Fruit fly (Drosophila melanogaster) whole organism, embryonic: Measurements from ENCODE around the gene vsg.

Experiments
- Antp ChIP-seq: fragments of 200-800 bp; sonication (Bioruptor generic); optimal IDR thresholded peaks from 3 replicates; lab custom pipeline; 2016; ENCODE audit warnings: missing biosample characterization, missing genetic modification characterization
- Atf-2 ChIP-seq: fragments of 200-800 bp; sonication (Bioruptor generic); optimal IDR thresholded peaks from 2 replicates; lab custom pipeline; 2016; ENCODE audit warnings: missing biosample characterization, missing genetic modification characterization
- Bgb ChIP-seq: fragments of 200-800 bp; sonication (Bioruptor generic); IDR thresholded peaks from 2 replicates; pipeline ENCODE4 v1.3.6; 2022; ENCODE audit warnings: missing biosample characterization, missing genetic modification characterization; ENCODE audit not compliant: partially characterized antibody
- C15 ChIP-seq: fragments of 200-800 bp; sonication (Bioruptor generic); IDR thresholded peaks from 3 replicates; pipeline ENCODE4 v1.3.6; 2022; ENCODE audit warnings: missing biosample characterization, missing genetic modification characterization
- CG11456 ChIP-seq: fragments of 200-800 bp; sonication (Bioruptor generic); IDR thresholded peaks from 3 replicates; pipeline ENCODE4 v1.3.6; 2022; ENCODE audit warnings: missing biosample characterization, missing genetic modification characterization
- CG11696 ChIP-seq: fragments of 200-800 bp; sonication (Bioruptor generic); IDR thresholded peaks from 2 replicates; pipeline ENCODE4 v1.3.6; 2022; ENCODE audit warnings: missing biosample characterization, missing genetic modification characterization
- CG11723 ChIP-seq: fragments of 200-800 bp; sonication (Bioruptor generic); optimal IDR thresholded peaks from 2 replicates; lab custom pipeline; 2017; ENCODE audit warnings: missing biosample characterization, mild to moderate bottlenecking, missing genetic modification characterization
- CG12299 ChIP-seq: fragments of 200-800 bp; sonication (Bioruptor generic); optimal IDR thresholded peaks from 2 replicates; lab custom pipeline; 2018; ENCODE audit warnings: missing biosample characterization, mild to moderate bottlenecking, missing genetic modification characterization
- CG13296 ChIP-seq: fragments of 200-800 bp; sonication (Bioruptor generic); optimal IDR thresholded peaks from 3 replicates; lab custom pipeline; 2018; ENCODE audit warnings: missing biosample characterization, mild to moderate bottlenecking, missing genetic modification characterization
- CG13775 ChIP-seq: fragments of 200-800 bp; sonication (Bioruptor generic); optimal IDR thresholded peaks from 3 replicates; lab custom pipeline; 2017; ENCODE audit warnings: missing biosample characterization, mild to moderate bottlenecking, missing genetic modification characterization
- CG14860 ChIP-seq: fragments of 200-800 bp; sonication (Bioruptor generic); IDR thresholded peaks from 3 replicates; pipeline ENCODE4 v1.3.6; 2022; ENCODE audit warnings: missing biosample characterization, missing genetic modification characterization; ENCODE audit not compliant: partially characterized antibody
- CG17328 ChIP-seq: fragments of 200-800 bp; sonication (Bioruptor generic); IDR thresholded peaks from 2 replicates; pipeline ENCODE4 v1.3.6; 2022; ENCODE audit warnings: missing biosample characterization, missing genetic modification characterization
- CG18011 ChIP-seq: fragments of 200-800 bp; sonication (Bioruptor generic); optimal IDR thresholded peaks from 2 replicates; lab custom pipeline; 2017; ENCODE audit warnings: missing biosample characterization, missing genetic modification characterization, mild to moderate bottlenecking, moderate library complexity, missing genotype
- CG3163 ChIP-seq: fragments of 200-800 bp; sonication (Bioruptor generic); optimal IDR thresholded peaks from 3 replicates; lab custom pipeline; 2016; ENCODE audit warnings: missing biosample characterization, missing genetic modification characterization
- CG32767 ChIP-seq: fragments of 200-800 bp; sonication (Bioruptor generic); IDR thresholded peaks from 2 replicates; pipeline ENCODE4 v1.3.6; 2022; ENCODE audit warnings: missing biosample characterization, missing genetic modification characterization
- CG3847 ChIP-seq: fragments of 200-800 bp; sonication (Bioruptor generic); IDR thresholded peaks from 2 replicates; pipeline ENCODE4 v1.3.6; 2022; ENCODE audit warnings: missing biosample characterization, missing genetic modification characterization
- CG3995 ChIP-seq: fragments of 200-800 bp; sonication (Bioruptor generic); optimal IDR thresholded peaks from 3 replicates; lab custom pipeline; 2016; ENCODE audit warnings: missing biosample characterization, missing genetic modification characterization
- CG4328 ChIP-seq: fragments of 200-800 bp; sonication (Bioruptor generic); optimal IDR thresholded peaks from 3 replicates; lab custom pipeline; 2017; ENCODE audit warnings: missing biosample characterization, missing genetic modification reagents, missing genetic modification characterization
- CG7556 ChIP-seq: fragments of 200-800 bp; sonication (Bioruptor generic); optimal IDR thresholded peaks from 2 replicates; lab custom pipeline; 2017; ENCODE audit warnings: missing biosample characterization, mild to moderate bottlenecking, missing genetic modification characterization
- CG8089 ChIP-seq: fragments of 200-800 bp; sonication (Bioruptor generic); optimal IDR thresholded peaks from 3 replicates; lab custom pipeline; 2016; ENCODE audit warnings: missing biosample characterization, missing genetic modification characterization
- CG9609 ChIP-seq: fragments of 200-800 bp; sonication (Bioruptor generic); optimal IDR thresholded peaks from 3 replicates; lab custom pipeline; 2016; ENCODE audit warnings: missing biosample characterization, missing genetic modification characterization
- CG9817 ChIP-seq: fragments of 200-800 bp; sonication (Bioruptor generic); optimal IDR thresholded peaks from 2 replicates; lab custom pipeline; 2018; ENCODE audit warnings: missing biosample characterization, mild to moderate bottlenecking, missing genetic modification characterization, moderate library complexity
- Dfd ChIP-seq, 2 experiments: fragments of >200 bp; optimal IDR thresholded peaks; 2 replicates each; lab custom pipeline; 2017; ENCODE audit warnings: missing biosample characterization in 2 of 2, missing genetic modification characterization in 2 of 2
- E2f2 ChIP-seq: fragments of 200-800 bp; sonication (Bioruptor generic); IDR thresholded peaks from 2 replicates; pipeline ENCODE4 v1.3.6; 2022; ENCODE audit warnings: missing biosample characterization, missing genetic modification characterization
- Fer1 ChIP-seq: fragments of 200-800 bp; sonication (Bioruptor generic); optimal IDR thresholded peaks from 2 replicates; lab custom pipeline; 2017; ENCODE audit warnings: missing biosample characterization, mild to moderate bottlenecking, missing genetic modification characterization
- GATAe ChIP-seq: fragments of 200-800 bp; sonication (Bioruptor generic); conservative IDR thresholded peaks from 2 replicates; pipeline ENCODE4 v1.3.6; 2022; ENCODE audit warnings: missing biosample characterization, missing genetic modification characterization
- HHEX ChIP-seq: fragments of 200-800 bp; sonication (Bioruptor generic); optimal IDR thresholded peaks from 3 replicates; lab custom pipeline; 2017; ENCODE audit warnings: missing biosample characterization, mild to moderate bottlenecking, missing genetic modification characterization, missing genetic modification reagents
- Hand ChIP-seq: fragments of 200-800 bp; sonication (Bioruptor generic); optimal IDR thresholded peaks from 2 replicates; lab custom pipeline; 2017; ENCODE audit warnings: mild to moderate bottlenecking, missing biosample characterization, missing genetic modification reagents, missing genetic modification characterization
- Med ChIP-seq: fragments of 200-800 bp; sonication (Bioruptor generic); peaks from one replicate; lab custom pipeline; 2016; ENCODE audit warnings: missing biosample characterization, missing genetic modification characterization, mild to moderate bottlenecking, inconsistent platforms, moderate library complexity
- Mes4 ChIP-seq: fragments of 200-800 bp; sonication (Bioruptor generic); optimal IDR thresholded peaks from 2 replicates; lab custom pipeline; 2016; ENCODE audit warnings: missing biosample characterization, missing genetic modification characterization
- Mrtf ChIP-seq: fragments of 200-800 bp; sonication (Bioruptor generic); IDR thresholded peaks from 3 replicates; pipeline ENCODE4 v1.3.6; 2022; ENCODE audit warnings: missing biosample characterization, missing genetic modification characterization
- Neu2 ChIP-seq: fragments of 200-800 bp; sonication (Bioruptor generic); optimal IDR thresholded peaks from 3 replicates; lab custom pipeline; 2016; ENCODE audit warnings: missing biosample characterization, missing genetic modification characterization, borderline replicate concordance
- NfI ChIP-seq: fragments of 200-800 bp; sonication (Bioruptor generic); optimal IDR thresholded peaks from 3 replicates; lab custom pipeline; 2018; ENCODE audit warnings: missing biosample characterization, mild to moderate bottlenecking, missing genetic modification characterization, moderate library complexity
- Ptx1 ChIP-seq: fragments of 200-800 bp; sonication (Bioruptor generic); IDR thresholded peaks from 2 replicates; pipeline ENCODE4 v1.3.6; 2022; ENCODE audit warnings: missing biosample characterization, missing genetic modification characterization
- Side ChIP-seq: fragments of 200-800 bp; sonication (Bioruptor generic); optimal IDR thresholded peaks from 2 replicates; lab custom pipeline; 2016; ENCODE audit warnings: missing biosample characterization, missing genetic modification characterization
- Sry-β ChIP-seq: fragments of 200-800 bp; sonication (Bioruptor generic); optimal IDR thresholded peaks from 2 replicates; lab custom pipeline; 2018; ENCODE audit warnings: missing biosample characterization, mild to moderate bottlenecking, missing genetic modification characterization, moderate library complexity
- Usf ChIP-seq: fragments of 200-800 bp; sonication (Bioruptor generic); optimal IDR thresholded peaks from 2 replicates; lab custom pipeline; 2017; ENCODE audit warnings: missing genotype, missing biosample characterization, missing genetic modification characterization
- Vsx1 ChIP-seq: fragments of 200-800 bp; sonication (Bioruptor generic); optimal IDR thresholded peaks from 2 replicates; lab custom pipeline; 2017; ENCODE audit warnings: missing biosample characterization, mild to moderate bottlenecking, missing genetic modification characterization, missing genetic modification reagents
- croc ChIP-seq: fragments of 200-800 bp; sonication (Bioruptor generic); conservative IDR thresholded peaks from 3 replicates; pipeline ENCODE4 v1.3.6; 2022; ENCODE audit warnings: missing biosample characterization, missing genetic modification characterization
- gce ChIP-seq: fragments of 200-800 bp; sonication (Bioruptor generic); IDR thresholded peaks from 3 replicates; pipeline ENCODE4 v1.3.6; 2022; ENCODE audit warnings: missing biosample characterization, missing genetic modification characterization
- jumu ChIP-seq: fragments of 200-800 bp; sonication (Bioruptor generic); optimal IDR thresholded peaks from 3 replicates; lab custom pipeline; 2016; ENCODE audit warnings: missing biosample characterization, missing genetic modification characterization
- luna ChIP-seq: fragments of 200-800 bp; sonication (Bioruptor generic); optimal IDR thresholded peaks from 2 replicates; lab custom pipeline; 2016; ENCODE audit warnings: missing biosample characterization, missing genetic modification characterization
- nmo ChIP-seq: fragments of 200-800 bp; sonication (Bioruptor generic); optimal IDR thresholded peaks from 2 replicates; lab custom pipeline; 2018; ENCODE audit warnings: missing biosample characterization, mild to moderate bottlenecking, missing genetic modification characterization, moderate library complexity
- pita ChIP-seq: fragments of 200-800 bp; sonication (Bioruptor generic); optimal IDR thresholded peaks from 2 replicates; lab custom pipeline; 2017; ENCODE audit warnings: missing biosample characterization, mild to moderate bottlenecking, missing genetic modification characterization
- ranshi ChIP-seq: fragments of 200-800 bp; sonication (Bioruptor generic); IDR thresholded peaks from 2 replicates; pipeline ENCODE4 v1.3.6; 2022; ENCODE audit warnings: missing biosample characterization, missing genetic modification characterization
- salm ChIP-seq: fragments of 200-800 bp; sonication (Bioruptor generic); optimal IDR thresholded peaks from 2 replicates; lab custom pipeline; 2018; ENCODE audit warnings: missing biosample characterization, mild to moderate bottlenecking, missing genetic modification characterization
- sens ChIP-seq: fragments of 200-800 bp; sonication (Bioruptor generic); peaks from one replicate; lab custom pipeline; 2016; ENCODE audit warnings: missing biosample characterization, missing genetic modification characterization
- shn ChIP-seq: fragments of 200-800 bp; sonication (Bioruptor generic); optimal IDR thresholded peaks from 3 replicates; lab custom pipeline; 2016; ENCODE audit warnings: missing biosample characterization, missing genetic modification characterization
- stwl ChIP-seq: fragments of 200-800 bp; sonication (Bioruptor generic); optimal IDR thresholded peaks from 3 replicates; lab custom pipeline; 2018; ENCODE audit warnings: missing biosample characterization, mild to moderate bottlenecking, missing genetic modification characterization, moderate library complexity
- tap ChIP-seq: fragments of 200-800 bp; optimal IDR thresholded peaks from 3 replicates; lab custom pipeline; 2019; ENCODE audit warnings: missing biosample characterization, mild to moderate bottlenecking, missing genetic modification characterization, moderate library complexity
- tx ChIP-seq: fragments of 200-800 bp; sonication (Bioruptor generic); optimal IDR thresholded peaks from 2 replicates; lab custom pipeline; 2016; ENCODE audit warnings: missing biosample characterization, missing genetic modification characterization

The vsg gene

DNA sequence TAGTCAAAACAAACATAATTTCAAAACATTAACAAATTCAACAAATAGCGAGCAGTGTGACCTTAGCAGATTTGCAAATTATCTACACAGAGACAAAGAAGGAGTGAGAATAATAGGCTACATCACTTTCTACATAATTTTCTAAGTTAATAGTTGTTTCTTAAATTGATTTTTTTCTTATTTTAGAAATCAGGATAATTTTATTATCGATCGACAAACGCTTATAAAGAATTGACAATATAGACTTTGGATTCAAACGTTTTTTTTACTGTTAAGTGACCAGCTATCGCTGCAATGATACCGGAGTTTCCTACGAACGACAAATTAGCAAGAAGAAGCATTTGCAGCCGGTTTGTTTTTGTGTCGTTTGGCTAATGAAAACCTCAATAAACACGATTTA is 9.0 kb downstream of the vsg start, which contains the start of the genes nbs and defl (continued):
- TF ChIP-seq Atf-2 (GFP tag; lab: Kevin White, UChicago) (peak; percentile 63), CG11456 (GFP tag; lab: Robert Waterston, UW) (peak; percentile 58; the same call in 1 of the 3 replicates), Fer1 (GFP tag; lab: Kevin White, UChicago) (peak; percentile 67), Hand (no peak), Antp (GFP tag; lab: Kevin White, UChicago) (peak; percentile 48), CG32767 (GFP tag; lab: Robert Waterston, UW) (peak; percentile 53; the same call in 1 of the 2 replicates), Ptx1 (peak; percentile 88), E2f2 (GFP tag; lab: Robert Waterston, UW) (peak; percentile 60), CG18011 (GFP tag; lab: Kevin White, UChicago) (peak; percentile 22), CG17328 (GFP tag; lab: Robert Waterston, UW) (0 out of 2 replicates have a peak, but pooled peaks have one; percentile 14), Sry-β (GFP tag; lab: Kevin White, UChicago) (peak; percentile 29), Usf (no peak), NfI (GFP tag; lab: Kevin White, UChicago) (peak; percentile 41), CG3995 (GFP tag; lab: Kevin White, UChicago) (peak; percentile 96), salm (no peak), CG3163 (peak; percentile 6), Mrtf (GFP tag; lab: Robert Waterston, UW) (0 out of 3 replicates have a peak, but pooled peaks have one; percentile 49), stwl (tag; lab: Kevin White, UChicago) (peak; percentile 59), CG11696 (no peak), Side (GFP tag; lab: Kevin White, UChicago) (peak; percentile 75), CG13296 (peak; percentile 49), croc (peak; percentile 55), ranshi (peak; percentile 71), gce (GFP tag; lab: Robert Waterston, UW) (no peak), tx (GFP tag; lab: Kevin White, UChicago) (peak; percentile 57), HHEX (GFP tag; lab: Kevin White, UChicago) (peak; percentile 16), Dfd (GFP tag; optimal IDR thresholded peaks at IDR 0.05; lab: Kevin White, UChicago) (no peak), CG4328 (peak; percentile 55), Neu2 (GFP tag; lab: Kevin White, UChicago) (no peak), CG9817 (tag; lab: Kevin White, UChicago) (peak; percentile 61), luna (peak; percentile 43), jumu (peak; percentile 63), nmo (GFP tag; lab: Kevin White, UChicago) (peak; percentile 79), Mes4 (GFP tag; lab: Kevin White, UChicago) (peak; percentile 8), pita (GFP tag; lab: Kevin White, UChicago) (no peak), CG14860 (GFP tag; lab: Robert Waterston, UW) (peak; percentile 31; the same call in 1 of the 3 replicates), CG7556 (GFP tag; lab: Kevin White, UChicago) (peak; percentile 37), shn (GFP tag; lab: Kevin White, UChicago) (peak; percentile 44), CG12299 (tag; lab: Kevin White, UChicago) (no peak), Vsx1 (no peak), C15 (peak; percentile 29; the same call in 1 of the 3 replicates), CG9609 (GFP tag; lab: Kevin White, UChicago) (peak; percentile 42), Med (GFP tag; lab: Kevin White, UChicago) (peak; percentile 93), Bgb (peak; percentile 12; the same call in 1 of the 2 replicates), CG11723 (GFP tag; lab: Kevin White, UChicago) (no peak), CG3847 (peak; percentile 82), CG8089 (GFP tag; lab: Kevin White, UChicago) (peak; percentile 41), GATAe (GFP tag; lab: Robert Waterston, UW) (peak; percentile 73), tap (no peak), CG13775 (peak; percentile 39), sens (GFP tag; lab: Kevin White, UChicago) (peak; percentile 95)
